Worm (Caenorhabditis elegans) whole organism, L4 larva: ENCODE measurements around the gene F13C5.2.

Experiments used
- Y48G9A.11 ChIP-seq: fragments of 200-800 bp; sonication (Bioruptor generic); IDR thresholded peaks from 2 replicates; pipeline ENCODE4 v1.3.6; 2022; ENCODE audit warnings: missing genetic modification reagents, missing genetic modification characterization, missing compliant biosample characterization
- Y5F2A.4 ChIP-seq: fragments of 200-800 bp; sonication (Bioruptor generic); optimal IDR thresholded peaks from 2 replicates; lab custom pipeline; 2018; ENCODE audit warnings: mild to moderate bottlenecking, missing genetic modification characterization, missing compliant biosample characterization
- Y75B8A.6 ChIP-seq: fragments of 200-800 bp; sonication (Bioruptor generic); IDR thresholded peaks from 2 replicates; pipeline ENCODE4 v1.3.6; 2022; ENCODE audit warnings: missing genetic modification reagents, missing genetic modification characterization, missing compliant biosample characterization
- ZK337.2 ChIP-seq: fragments of 200-800 bp; sonication (Bioruptor generic); IDR thresholded peaks from 2 replicates; pipeline ENCODE4 v1.3.6; 2022; ENCODE audit warnings: missing genetic modification reagents, missing genetic modification characterization, missing compliant biosample characterization
- ZK546.5 ChIP-seq, 2 experiments: sonication (generic microtip); optimal IDR thresholded peaks; 2 replicates each; lab custom pipeline; 2017; ENCODE audit warnings: missing biosample characterization in 2 of 2, missing genetic modification characterization in 2 of 2
- aly-2 ChIP-seq: sonication (generic microtip); optimal IDR thresholded peaks from 2 replicates; lab custom pipeline; 2018; ENCODE audit warnings: missing biosample characterization, missing genetic modification characterization
- attf-4 ChIP-seq: sonication (generic microtip); optimal IDR thresholded peaks from 3 replicates; lab custom pipeline; 2017; ENCODE audit warnings: missing biosample characterization, missing genetic modification characterization
- ceh-82 ChIP-seq: sonication (generic microtip); optimal IDR thresholded peaks from 2 replicates; lab custom pipeline; 2017; ENCODE audit warnings: missing biosample characterization, missing genetic modification characterization
- ces-1 ChIP-seq: fragments of 150-350 bp; sonication (generic microtip); optimal IDR thresholded peaks from 4 replicates; lab custom pipeline; 2014; ENCODE audit warnings: missing biosample characterization, missing genetic modification reagents, missing genetic modification characterization
- cey-2 ChIP-seq: sonication (generic microtip); optimal IDR thresholded peaks from 3 replicates; lab custom pipeline; 2017; ENCODE audit warnings: missing genetic modification characterization, mild to moderate bottlenecking, missing compliant biosample characterization, antibody characterized with exemption, borderline replicate concordance; ENCODE audit not compliant: insufficient read depth
- daf-12 ChIP-seq: fragments of 150-350 bp; optimal IDR thresholded peaks from 2 replicates; lab custom pipeline; 2014; ENCODE audit warnings: missing biosample characterization, missing genetic modification reagents, missing genetic modification characterization
- daf-16 ChIP-seq, 3 experiments: sonication (generic microtip); optimal IDR thresholded peaks; 2 replicates each; lab custom pipeline; 2016 to 2017; ENCODE audit warnings: missing genetic modification characterization in 3 of 3, missing genetic modification reagents in 3 of 3, mild to moderate bottlenecking in 2 of 3, missing compliant biosample characterization in 2 of 3, missing biosample characterization in 1 of 3, moderate library complexity in 1 of 3
- daf-19 ChIP-seq: fragments of 200-800 bp; sonication (Bioruptor generic); conservative IDR thresholded peaks from 2 replicates; pipeline ENCODE4 v1.3.6; 2022; ENCODE audit warnings: missing genetic modification characterization, missing compliant biosample characterization
- dmd-6 ChIP-seq: fragments of 200-800 bp; sonication (Bioruptor generic); IDR thresholded peaks from 2 replicates; pipeline ENCODE4 v1.3.6; 2022; ENCODE audit warnings: missing genetic modification reagents, missing genetic modification characterization, missing compliant biosample characterization
- dmd-9 ChIP-seq: fragments of 200-800 bp; sonication (Bioruptor generic); IDR thresholded peaks from 2 replicates; pipeline ENCODE4 v1.3.6; 2022; ENCODE audit warnings: missing genetic modification reagents, missing genetic modification characterization, missing compliant biosample characterization
- duxl-1 ChIP-seq: sonication (generic microtip); optimal IDR thresholded peaks from 2 replicates; lab custom pipeline; 2016; ENCODE audit warnings: mild to moderate bottlenecking, missing genetic modification characterization, moderate library complexity, missing compliant biosample characterization; ENCODE audit not compliant: poor library complexity
- fkh-10 ChIP-seq: fragments of 150-350 bp; optimal IDR thresholded peaks from 2 replicates; lab custom pipeline; 2014; ENCODE audit warnings: missing biosample characterization, missing genetic modification reagents, missing genetic modification characterization
- gei-8 ChIP-seq: fragments of 200-800 bp; sonication (Bioruptor generic); optimal IDR thresholded peaks from 2 replicates; lab custom pipeline; 2018; ENCODE audit warnings: mild to moderate bottlenecking, missing genetic modification characterization, missing compliant biosample characterization
- hlh-30 ChIP-seq: sonication (generic microtip); optimal IDR thresholded peaks from 2 replicates; lab custom pipeline; 2017; ENCODE audit warnings: antibody characterized with exemption, mild to moderate bottlenecking, missing genetic modification characterization, missing compliant biosample characterization; ENCODE audit not compliant: insufficient read depth
- lim-7 ChIP-seq: fragments of 200-800 bp; sonication (Bioruptor generic); IDR thresholded peaks from 2 replicates; pipeline ENCODE4 v1.3.6; 2022; ENCODE audit warnings: missing genetic modification characterization, missing compliant biosample characterization
- lin-13 ChIP-seq: fragments of 150-350 bp; optimal IDR thresholded peaks from 2 replicates; lab custom pipeline; 2014; ENCODE audit warnings: missing biosample characterization, missing genetic modification reagents, missing genetic modification characterization
- lin-15B ChIP-seq: fragments of 150-350 bp; sonication (generic microtip); optimal IDR thresholded peaks from 3 replicates; lab custom pipeline; 2014; ENCODE audit warnings: missing biosample characterization, missing genetic modification characterization
- lin-29 ChIP-seq: fragments of 200-800 bp; sonication (Bioruptor generic); IDR thresholded peaks from 2 replicates; pipeline ENCODE4 v1.3.6; 2022; ENCODE audit warnings: missing genetic modification reagents, missing genetic modification characterization, missing compliant biosample characterization
- lin-39 ChIP-seq: fragments of 150-350 bp; optimal IDR thresholded peaks from 2 replicates; lab custom pipeline; 2014; ENCODE audit warnings: missing biosample characterization, missing genetic modification reagents, missing genetic modification characterization
- lsy-2 ChIP-seq, 2 experiments: fragments of 150-350 bp in 1 of 2; sonication (generic microtip) in 1 of 2; optimal IDR thresholded peaks; 2 replicates each; lab custom pipeline; 2014 to 2017; ENCODE audit warnings: missing biosample characterization in 2 of 2, missing genetic modification characterization in 2 of 2
- mdl-1 ChIP-seq, 2 experiments: fragments of 150-350 bp in 1 of 2; sonication (generic microtip) in 1 of 2; optimal IDR thresholded peaks; 2 replicates each; lab custom pipeline; 2014 to 2017; ENCODE audit warnings: missing biosample characterization in 2 of 2, missing genetic modification characterization in 2 of 2
- mep-1 ChIP-seq: fragments of 150-350 bp; sonication (generic microtip); optimal IDR thresholded peaks from 3 replicates; lab custom pipeline; 2014; ENCODE audit warnings: missing biosample characterization, missing genetic modification characterization
- mes-2 ChIP-seq: sonication (generic microtip); optimal IDR thresholded peaks from 2 replicates; lab custom pipeline; 2016; ENCODE audit warnings: missing genotype, mild to moderate bottlenecking, missing genetic modification characterization, missing compliant biosample characterization; ENCODE audit not compliant: poor library complexity, severe bottlenecking
- mxl-3 ChIP-seq: fragments of 200-800 bp; sonication (Bioruptor generic); optimal IDR thresholded peaks from 2 replicates; lab custom pipeline; 2018; ENCODE audit warnings: mild to moderate bottlenecking, missing genetic modification characterization, missing compliant biosample characterization
- nhr-102 ChIP-seq: sonication (generic microtip); optimal IDR thresholded peaks from 2 replicates; lab custom pipeline; 2016; ENCODE audit warnings: mild to moderate bottlenecking, missing genetic modification characterization, moderate library complexity, missing compliant biosample characterization
- nhr-25 ChIP-seq: sonication (generic microtip); optimal IDR thresholded peaks from 2 replicates; lab custom pipeline; 2017; ENCODE audit warnings: missing genetic modification characterization, mild to moderate bottlenecking, missing compliant biosample characterization, antibody characterized with exemption, moderate library complexity, borderline replicate concordance; ENCODE audit not compliant: insufficient read depth
- nhr-28 ChIP-seq: fragments of 150-350 bp; optimal IDR thresholded peaks from 2 replicates; lab custom pipeline; 2014; ENCODE audit warnings: missing biosample characterization, missing genetic modification characterization
- nhr-41 ChIP-seq: fragments of 200-800 bp; sonication (Bioruptor generic); IDR thresholded peaks from 2 replicates; pipeline ENCODE4 v1.3.6; 2022; ENCODE audit warnings: missing genetic modification reagents, missing genetic modification characterization, missing compliant biosample characterization
- nhr-42 ChIP-seq: fragments of 200-800 bp; sonication (Bioruptor generic); IDR thresholded peaks from 2 replicates; pipeline ENCODE4 v1.3.6; 2022; ENCODE audit warnings: missing genetic modification characterization, missing compliant biosample characterization
- nhr-48 ChIP-seq: sonication (generic microtip); optimal IDR thresholded peaks from 2 replicates; lab custom pipeline; 2016; ENCODE audit warnings: mild to moderate bottlenecking, missing genetic modification characterization, missing compliant biosample characterization
- nhr-6 ChIP-seq: fragments of 150-350 bp; optimal IDR thresholded peaks from 2 replicates; lab custom pipeline; 2014; ENCODE audit warnings: missing biosample characterization, missing genetic modification characterization
- nhr-76 ChIP-seq: fragments of 150-350 bp; optimal IDR thresholded peaks from 2 replicates; lab custom pipeline; 2014; ENCODE audit warnings: missing biosample characterization, missing genetic modification characterization
- pqm-1 ChIP-seq: sonication (generic microtip); optimal IDR thresholded peaks from 2 replicates; lab custom pipeline; 2017; ENCODE audit warnings: missing biosample characterization, missing genetic modification characterization
- snpc-1.2 ChIP-seq: fragments of 200-800 bp; sonication (Bioruptor generic); IDR thresholded peaks from 2 replicates; pipeline ENCODE4 v1.3.6; 2022; ENCODE audit warnings: missing genetic modification reagents, missing genetic modification characterization, missing compliant biosample characterization
- spr-1 ChIP-seq: sonication (generic microtip); optimal IDR thresholded peaks from 2 replicates; lab custom pipeline; 2016; ENCODE audit warnings: mild to moderate bottlenecking, missing genetic modification characterization, missing compliant biosample characterization
- tra-1 ChIP-seq: fragments of 200-800 bp; sonication (Bioruptor generic); IDR thresholded peaks from 2 replicates; pipeline ENCODE4 v1.3.6; 2022; ENCODE audit warnings: missing genetic modification reagents, missing genetic modification characterization, missing compliant biosample characterization
- unc-62 ChIP-seq, 3 experiments: fragments of 150-350 bp in 1 of 3; sonication (generic microtip); optimal IDR thresholded peaks in 2 of 3; peaks in 1 of 3; 1 replicate in 1 of 3; 2 replicates in 2 of 3; lab custom pipeline; 2014 to 2017; ENCODE audit warnings: missing biosample characterization in 3 of 3, missing genetic modification characterization in 3 of 3, missing genetic modification reagents in 3 of 3, missing genotype in 1 of 3
- vab-7 ChIP-seq: fragments of 200-800 bp; sonication (Bioruptor generic); IDR thresholded peaks from 2 replicates; pipeline ENCODE4 v1.3.6; 2022; ENCODE audit warnings: missing genetic modification reagents, missing genetic modification characterization, missing compliant biosample characterization
- zag-1 ChIP-seq: fragments of 150-350 bp; optimal IDR thresholded peaks from 2 replicates; lab custom pipeline; 2014; ENCODE audit warnings: missing biosample characterization, missing genetic modification characterization
- zip-2 ChIP-seq: fragments of 150-350 bp; optimal IDR thresholded peaks from 2 replicates; lab custom pipeline; 2014; ENCODE audit warnings: missing biosample characterization, missing genetic modification characterization

Gene F13C5.2

DNA sequence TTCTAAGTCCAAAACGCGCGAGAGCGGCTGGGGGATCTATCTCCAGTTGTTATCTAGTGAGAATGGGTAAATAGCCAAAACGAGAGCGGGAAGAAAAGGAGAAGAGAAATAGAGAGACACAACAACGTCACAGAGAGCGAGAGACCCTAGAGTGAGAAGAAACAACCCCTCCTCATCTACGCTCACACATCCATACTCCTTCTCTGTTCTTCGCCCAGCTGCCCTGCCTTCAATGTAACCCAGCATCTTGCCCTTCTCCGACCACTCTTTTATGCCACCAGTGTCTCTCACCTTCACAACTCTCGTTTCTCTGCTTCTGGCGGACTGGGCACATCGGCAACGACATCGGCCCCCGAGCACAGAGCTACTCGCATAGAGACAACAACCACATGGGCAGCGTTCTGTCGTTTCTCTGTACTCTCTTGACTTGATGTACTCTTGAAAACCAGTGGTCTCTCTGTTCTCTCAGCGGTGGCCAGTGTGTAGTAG is 471 bp upstream of the F13C5.2 start (continued):
- TF ChIP-seq lin-39 (no peak), lin-13 (GFP tag; lab: Kevin White, UChicago) (peak; percentile 72), nhr-42 (GFP tag; lab: Robert Waterston, UW) (0 out of 2 replicates have a peak, but pooled peaks have one; percentile 57), zip-2 (no peak), mxl-3 (GFP tag; lab: Kevin White, UChicago) (peak; percentile 94), mdl-1 (tag; optimal IDR thresholded peaks at IDR 0.05; lab: Kevin White, UChicago) (peak; percentile 80 to 97), daf-12 (tag; lab: Kevin White, UChicago) (no peak), ces-1 (GFP tag; lab: Kevin White, UChicago) (no peak), duxl-1 (peak; percentile 51), gei-8 (GFP tag; lab: Kevin White, UChicago) (no peak), Y75B8A.6 (GFP tag; lab: Robert Waterston, UW) (no peak), nhr-76 (tag; lab: Kevin White, UChicago) (no peak), ceh-82 (no peak), ZK337.2 (GFP tag; lab: Robert Waterston, UW) (no peak), dmd-9 (GFP tag; lab: Robert Waterston, UW) (no peak), spr-1 (tag; lab: Kevin White, UChicago) (peak; percentile 60), fkh-10 (GFP tag; lab: Kevin White, UChicago) (peak; percentile 50), daf-16 (GFP tag; optimal IDR thresholded peaks at IDR 0.05; lab: Kevin White, UChicago) (peak; percentile 5 to 65), daf-16 (tag; optimal IDR thresholded peaks at IDR 0.05; lab: Kevin White, UChicago) (peak; percentile 84), daf-19 (GFP tag; lab: Robert Waterston, UW) (no peak), Y48G9A.11 (GFP tag; lab: Robert Waterston, UW) (no peak)
- TF ChIP-seq, all 104 proteins: peak for 45

DNA sequence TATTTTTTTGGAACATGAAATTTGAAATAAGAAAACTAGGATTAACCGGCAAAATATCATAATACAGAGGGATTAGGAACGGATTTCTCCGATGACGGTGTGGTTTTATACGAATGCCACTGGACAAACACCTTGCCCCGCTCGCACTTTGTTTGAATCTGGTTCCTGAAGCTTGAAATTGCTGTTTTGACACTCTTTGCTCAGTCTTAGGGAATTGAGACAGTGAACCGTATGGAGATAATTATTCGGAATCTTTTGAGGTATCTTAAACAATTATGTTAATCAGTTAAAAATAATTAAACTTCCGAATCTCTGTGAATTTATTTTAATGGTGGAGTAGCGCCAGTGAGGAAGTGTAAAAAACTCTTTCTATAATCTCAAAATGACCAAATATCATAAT is 5.7 kb downstream of the F13C5.2 start, which contains the start of gene F13C5.3:
Gene F13C5.3 (minus strand): TSS at position 101 of the 400 bp plus-strand sequence.
- TF ChIP-seq nhr-42 (GFP tag; lab: Robert Waterston, UW) (no peak), unc-62 (GFP tag; optimal IDR thresholded peaks at IDR 0.05 in 1 of 2; lab: Kevin White, UChicago) (peak in 1 of 2 experiments; percentile 13), unc-62 (tag; optimal IDR thresholded peaks at IDR 0.05; lab: Kevin White, UChicago) (no peak)
- TF ChIP-seq, all 104 proteins: peak for 1

DNA sequence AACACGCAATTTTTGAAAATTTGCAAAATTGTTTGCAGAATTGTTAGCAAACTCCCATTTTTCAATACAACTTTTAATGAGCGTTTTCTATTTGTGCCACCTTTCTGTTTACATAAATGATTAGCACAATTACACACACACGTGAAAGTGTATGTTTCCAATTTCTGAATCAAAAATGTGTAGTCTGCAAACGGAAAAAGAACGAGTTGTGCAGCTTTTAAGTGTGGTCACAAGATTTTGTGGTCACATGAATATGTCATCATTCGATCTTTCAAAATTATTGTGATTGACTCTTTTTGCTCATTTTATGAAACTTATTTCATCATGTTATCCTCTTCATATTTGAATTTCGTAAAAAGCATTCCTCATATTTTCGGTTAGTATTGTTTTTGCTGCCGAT is 6.9 kb downstream of the F13C5.2 start:
- no peak for TF ChIP-seq aly-2 (tag; lab: Kevin White, UChicago)
- peak; percentile 1 for TF ChIP-seq mep-1
- TF ChIP-seq vab-7 (GFP tag; lab: Robert Waterston, UW), result no peak
- no peak for TF ChIP-seq snpc-1.2 (GFP tag; lab: Robert Waterston, UW)
- no peak for TF ChIP-seq mes-2 (tag; lab: Kevin White, UChicago)
- TF ChIP-seq lin-15B (tag; lab: Kevin White, UChicago), result no peak
- no peak for TF ChIP-seq nhr-42 (GFP tag; lab: Robert Waterston, UW)
- peak; percentile 31; the same call in 1 of the 2 replicates for TF ChIP-seq dmd-6 (GFP tag; lab: Robert Waterston, UW)
- TF ChIP-seq nhr-28 (tag; lab: Kevin White, UChicago), result peak; percentile 90
- TF ChIP-seq mdl-1 (tag; optimal IDR thresholded peaks at IDR 0.05; lab: Kevin White, UChicago), result peak in 1 of 2 experiments; percentile 35
- TF ChIP-seq lim-7 (GFP tag; lab: Robert Waterston, UW), result no peak
- no peak for TF ChIP-seq nhr-6 (tag; lab: Kevin White, UChicago)
- TF ChIP-seq ZK546.5 (tag; optimal IDR thresholded peaks at IDR 0.05; lab: Kevin White, UChicago), result no peak
- no peak for TF ChIP-seq daf-16 (GFP tag; optimal IDR thresholded peaks at IDR 0.05; lab: Kevin White, UChicago)
- peak; percentile 78 for TF ChIP-seq daf-16 (tag; optimal IDR thresholded peaks at IDR 0.05; lab: Kevin White, UChicago)
- no peak for TF ChIP-seq lin-13 (GFP tag; lab: Kevin White, UChicago)
- no peak for TF ChIP-seq tra-1
- no peak for TF ChIP-seq attf-4 (tag; lab: Kevin White, UChicago)
- TF ChIP-seq hlh-30 (tag; lab: Kevin White, UChicago), result peak; percentile 79
- TF ChIP-seq Y48G9A.11 (GFP tag; lab: Robert Waterston, UW), result no peak
- TF ChIP-seq pqm-1 (tag; lab: Kevin White, UChicago), result peak; percentile 5
- no peak for TF ChIP-seq nhr-25 (tag; lab: Kevin White, UChicago)
- TF ChIP-seq nhr-102 (tag; lab: Kevin White, UChicago), result peak; percentile 28
- TF ChIP-seq Y5F2A.4 (GFP tag; lab: Kevin White, UChicago), result no peak
- no peak for TF ChIP-seq nhr-48 (tag; lab: Kevin White, UChicago)
- TF ChIP-seq lin-29 (GFP tag; lab: Robert Waterston, UW), result no peak
- no peak for TF ChIP-seq nhr-41 (GFP tag; lab: Robert Waterston, UW)
- no peak for TF ChIP-seq lsy-2 (tag; optimal IDR thresholded peaks at IDR 0.05; lab: Kevin White, UChicago)
- TF ChIP-seq cey-2 (tag; lab: Kevin White, UChicago), result no peak
- TF ChIP-seq zag-1 (tag; lab: Kevin White, UChicago), result no peak
- TF ChIP-seq dmd-9 (GFP tag; lab: Robert Waterston, UW), result no peak
